Worm (Caenorhabditis elegans): Measurements from ENCODE around the gene mom-1.

Gene mom-1

ce11 chrX:6251947-6252617 is 40.8 kb upstream of the mom-1 start (continued):
- TF ChIP-seq ZK546.5 (tag; optimal IDR thresholded peaks at IDR 0.05) = no peak
- TF ChIP-seq nhr-11 (tag; optimal IDR thresholded peaks at IDR 0.05) = no peak

- peak; percentile 9 for TF ChIP-seq gmeb-1 (tag; optimal IDR thresholded peaks at IDR 0.05)
- TF ChIP-seq elt-1 (tag; optimal IDR thresholded peaks at IDR 0.05) = no peak
- TF ChIP-seq ztf-1 (GFP tag; conservative IDR thresholded peaks at IDR 0.05) = no peak
- peak; percentile 31 for TF ChIP-seq Y55F3AM.14 (GFP tag; optimal IDR thresholded peaks at IDR 0.05)
- peak; percentile 23 for TF ChIP-seq nhr-25 (tag; optimal IDR thresholded peaks at IDR 0.05)
- no peak for TF ChIP-seq nhr-237 (tag; optimal IDR thresholded peaks at IDR 0.05)
- no peak for TF ChIP-seq C34F6.9 (tag; optimal IDR thresholded peaks at IDR 0.05)
These were observed 40.2 kb upstream of the mom-1 start for ce11 chrX:6252752-6253151.

- TF ChIP-seq nhr-10 (tag; optimal IDR thresholded peaks at IDR 0.05) = no peak
- no peak for TF ChIP-seq sma-9 (GFP tag; optimal IDR thresholded peaks at IDR 0.05)
- TF ChIP-seq sma-9 (tag; optimal IDR thresholded peaks at IDR 0.05) = no peak
- no peak for TF ChIP-seq ama-1 (optimal IDR thresholded peaks at IDR 0.05)
- no peak for TF ChIP-seq alr-1 (tag; optimal IDR thresholded peaks at IDR 0.05)
- peak; percentile 7 for TF ChIP-seq gmeb-1 (tag; optimal IDR thresholded peaks at IDR 0.05)
- peak; percentile 17 for TF ChIP-seq nhr-129 (tag; optimal IDR thresholded peaks at IDR 0.05)
These were observed 39.8 kb upstream of the mom-1 start for ce11 chrX:6253160-6253559.

- TF ChIP-seq C34F6.9 (tag; optimal IDR thresholded peaks at IDR 0.05) (peak; percentile 21), ztf-4 (tag; optimal IDR thresholded peaks at IDR 0.05) (no peak), gmeb-1 (tag; optimal IDR thresholded peaks at IDR 0.05) (no peak), egl-27 (tag; optimal IDR thresholded peaks at IDR 0.05) (peak; percentile 3), R02D3.7 (tag; optimal IDR thresholded peaks at IDR 0.05) (peak; percentile 14), nhr-77 (tag; optimal IDR thresholded peaks at IDR 0.05) (peak; percentile 3), unc-55 (GFP tag; optimal IDR thresholded peaks at IDR 0.05) (peak; percentile 9)
These were observed 39.4 kb upstream of the mom-1 start for ce11 chrX:6253566-6253898.

- TF ChIP-seq nhr-12 (tag; optimal IDR thresholded peaks at IDR 0.05) = no peak
- TF ChIP-seq lsy-2 (tag; optimal IDR thresholded peaks at IDR 0.05) = peak in 1 of 2 experiments; percentile 61
- TF ChIP-seq nhr-129 (tag; optimal IDR thresholded peaks at IDR 0.05) = peak; percentile 98
- peak; percentile 30 for TF ChIP-seq nhr-11 (tag; optimal IDR thresholded peaks at IDR 0.05)
- peak; percentile 58 for TF ChIP-seq crh-2 (tag; optimal IDR thresholded peaks at IDR 0.05)
- TF ChIP-seq Y55F3AM.14 (GFP tag; optimal IDR thresholded peaks at IDR 0.05) = peak; percentile 58
- TF ChIP-seq ceh-16 (tag; optimal IDR thresholded peaks at IDR 0.05) = no peak
- no peak for TF ChIP-seq nhr-23 (tag; optimal IDR thresholded peaks at IDR 0.05)
- TF ChIP-seq mdl-1 (tag; optimal IDR thresholded peaks at IDR 0.05) = peak in 1 of 2 experiments; percentile 33
- TF ChIP-seq dmd-4 (tag; optimal IDR thresholded peaks at IDR 0.05) = no peak
- peak; percentile 58 for TF ChIP-seq lin-13 (GFP tag; optimal IDR thresholded peaks at IDR 0.05)
- TF ChIP-seq skn-1 (tag; optimal IDR thresholded peaks at IDR 0.05) = no peak
- no peak for TF ChIP-seq elt-1 (tag; optimal IDR thresholded peaks at IDR 0.05)
- TF ChIP-seq sma-3 (GFP tag; optimal IDR thresholded peaks at IDR 0.05) = peak; percentile 15
- TF ChIP-seq ztf-4 (tag; optimal IDR thresholded peaks at IDR 0.05) = peak; percentile 88
- TF ChIP-seq ztf-11 (tag; optimal IDR thresholded peaks at IDR 0.05) = no peak
- TF ChIP-seq nhr-25 (tag; optimal IDR thresholded peaks at IDR 0.05) = peak; percentile 68
- TF ChIP-seq snpc-4 (tag; optimal IDR thresholded peaks at IDR 0.05) = no peak
- no peak for TF ChIP-seq mab-5 (tag; optimal IDR thresholded peaks at IDR 0.05)
- no peak for TF ChIP-seq aly-2 (tag; optimal IDR thresholded peaks at IDR 0.05)
- TF ChIP-seq lin-39 (tag; optimal IDR thresholded peaks at IDR 0.05) = no peak
- TF ChIP-seq sem-4 (tag; optimal IDR thresholded peaks at IDR 0.05) = peak; percentile 78
- no peak for TF ChIP-seq peb-1 (tag; optimal IDR thresholded peaks at IDR 0.05)
- TF ChIP-seq mbf-1 (tag; optimal IDR thresholded peaks at IDR 0.05) = no peak
- TF ChIP-seq sma-9 (GFP tag; optimal IDR thresholded peaks at IDR 0.05) = peak; percentile 68
- TF ChIP-seq sma-9 (tag; optimal IDR thresholded peaks at IDR 0.05) = no peak
- TF ChIP-seq ceh-82 (tag; optimal IDR thresholded peaks at IDR 0.05) = no peak
- peak; percentile 52 for TF ChIP-seq nhr-21 (tag; optimal IDR thresholded peaks at IDR 0.05)
- TF ChIP-seq fos-1 (tag; optimal IDR thresholded peaks at IDR 0.05) = peak; percentile 51
- no peak for TF ChIP-seq unc-62 (GFP tag; optimal IDR thresholded peaks at IDR 0.05)
- TF ChIP-seq nhr-77 (tag; optimal IDR thresholded peaks at IDR 0.05) = no peak
- TF ChIP-seq unc-39 (tag; optimal IDR thresholded peaks at IDR 0.05) = no peak
- TF ChIP-seq ama-1 (optimal IDR thresholded peaks at IDR 0.05) = peak; percentile 91
- TF ChIP-seq blmp-1 (tag; optimal IDR thresholded peaks at IDR 0.05; ENCODE audit: insufficient read depth) = peak; percentile 52
- no peak for TF ChIP-seq alr-1 (tag; optimal IDR thresholded peaks at IDR 0.05)
These were observed 38.8 kb upstream of the mom-1 start for ce11 chrX:6253899-6254670.
